Fruit fly (Drosophila melanogaster): ENCODE data around the gene Eip75B.

DNA sequence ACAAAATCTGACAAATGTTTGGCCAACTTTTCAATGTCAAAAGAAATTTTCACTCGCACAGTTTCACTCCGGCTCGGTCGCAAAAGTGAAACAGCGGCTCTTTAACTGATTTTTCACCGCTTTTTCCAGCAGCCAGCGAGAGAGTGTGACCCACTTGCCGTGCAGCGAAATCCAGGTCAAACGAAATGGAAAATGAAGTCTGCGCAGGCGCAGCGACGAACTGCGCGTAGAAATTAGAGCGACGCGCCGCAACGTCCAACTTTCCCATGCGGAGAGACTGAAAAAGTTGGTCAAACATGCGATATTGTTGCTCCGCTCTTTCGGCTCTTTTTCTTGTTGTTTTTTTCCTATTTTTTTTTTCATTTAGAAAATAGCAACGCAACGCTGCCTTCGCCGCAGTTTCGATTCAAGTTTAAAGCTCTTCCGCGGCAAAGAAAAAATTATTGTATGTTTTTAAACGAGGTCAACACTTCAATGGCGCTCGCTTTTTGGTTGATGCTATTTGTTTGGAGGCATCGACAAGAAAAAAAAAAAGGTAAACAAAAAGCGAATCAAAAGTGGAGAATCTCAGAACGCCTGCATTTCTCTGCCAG lies 104.2 kb downstream of the Eip75B start:
- TF ChIP-seq Hr96 (GFP tag; optimal IDR thresholded peaks at IDR 0.05) (no peak), ovo (GFP tag; optimal IDR thresholded peaks at IDR 0.05) (no peak), bab1 (GFP tag; optimal IDR thresholded peaks at IDR 0.05) (no peak)

Data from whole organism, adult.